Worm (Caenorhabditis elegans) whole organism, L2 larva: Measurements from ENCODE around the gene col-88.

Source experiments
- C34F6.9 ChIP-seq: fragments of 150-350 bp; optimal IDR thresholded peaks from 2 replicates; lab custom pipeline; 2014; ENCODE audit warnings: missing biosample characterization, missing genetic modification characterization
- F13H6.1 ChIP-seq: sonication (generic microtip); optimal IDR thresholded peaks from 2 replicates; lab custom pipeline; 2016; ENCODE audit warnings: missing genetic modification characterization, missing compliant biosample characterization
- R02D3.7 ChIP-seq: fragments of 150-350 bp; optimal IDR thresholded peaks from 2 replicates; lab custom pipeline; 2014; ENCODE audit warnings: missing biosample characterization, missing genetic modification characterization
- Y55F3AM.14 ChIP-seq: fragments of 200-800 bp; sonication (Bioruptor generic); optimal IDR thresholded peaks from 2 replicates; lab custom pipeline; 2018; ENCODE audit warnings: mild to moderate bottlenecking, missing genetic modification characterization, missing compliant biosample characterization
- ZK546.5 ChIP-seq: sonication (generic microtip); optimal IDR thresholded peaks from 2 replicates; lab custom pipeline; 2017; ENCODE audit warnings: missing biosample characterization, missing genetic modification characterization
- alr-1 ChIP-seq: fragments of 150-350 bp; optimal IDR thresholded peaks from 2 replicates; lab custom pipeline; 2014; ENCODE audit warnings: missing biosample characterization, missing genetic modification characterization
- aly-2 ChIP-seq: fragments of 150-350 bp; optimal IDR thresholded peaks from 2 replicates; lab custom pipeline; 2014; ENCODE audit warnings: missing biosample characterization, missing genetic modification characterization
- ama-1 ChIP-seq: fragments of 150-350 bp; optimal IDR thresholded peaks from 2 replicates; lab custom pipeline; 2018; ENCODE audit warnings: inconsistent platforms
- blmp-1 ChIP-seq: sonication (generic microtip); optimal IDR thresholded peaks from 2 replicates; lab custom pipeline; 2017; ENCODE audit warnings: missing genetic modification characterization, mild to moderate bottlenecking, missing compliant biosample characterization, antibody characterized with exemption, moderate library complexity; ENCODE audit not compliant: insufficient read depth
- ceh-16 ChIP-seq: fragments of 150-350 bp; optimal IDR thresholded peaks from 2 replicates; lab custom pipeline; 2014; ENCODE audit warnings: missing biosample characterization, missing genetic modification characterization
- ceh-82 ChIP-seq: fragments of 150-350 bp; optimal IDR thresholded peaks from 2 replicates; lab custom pipeline; 2014; ENCODE audit warnings: missing biosample characterization, missing genetic modification characterization
- crh-2 ChIP-seq: sonication (generic microtip); optimal IDR thresholded peaks from 2 replicates; lab custom pipeline; 2017; ENCODE audit warnings: missing biosample characterization, missing genetic modification characterization
- dmd-4 ChIP-seq: sonication (generic microtip); optimal IDR thresholded peaks from 2 replicates; lab custom pipeline; 2017; ENCODE audit warnings: missing biosample characterization, missing genetic modification characterization
- egl-27 ChIP-seq: sonication (generic microtip); optimal IDR thresholded peaks from 3 replicates; lab custom pipeline; 2017; ENCODE audit warnings: missing biosample characterization, missing genetic modification reagents, missing genetic modification characterization
- elt-1 ChIP-seq: fragments of 150-350 bp; optimal IDR thresholded peaks from 2 replicates; lab custom pipeline; 2014; ENCODE audit warnings: missing biosample characterization, missing genetic modification characterization
- elt-3 ChIP-seq: sonication (generic microtip); optimal IDR thresholded peaks from 2 replicates; lab custom pipeline; 2017; ENCODE audit warnings: missing biosample characterization, missing genetic modification characterization
- fos-1 ChIP-seq: fragments of 150-350 bp; optimal IDR thresholded peaks from 2 replicates; lab custom pipeline; 2014; ENCODE audit warnings: missing biosample characterization, missing genetic modification characterization
- gmeb-1 ChIP-seq: fragments of 150-350 bp; optimal IDR thresholded peaks from 2 replicates; lab custom pipeline; 2014; ENCODE audit warnings: missing biosample characterization, missing genetic modification characterization
- lin-11 ChIP-seq: fragments of 150-350 bp; sonication (generic microtip); optimal IDR thresholded peaks from 2 replicates; lab custom pipeline; 2014; ENCODE audit warnings: missing biosample characterization, missing genetic modification characterization, inconsistent platforms, mixed read lengths
- lin-13 ChIP-seq: fragments of 150-350 bp; optimal IDR thresholded peaks from 2 replicates; lab custom pipeline; 2014; ENCODE audit warnings: missing biosample characterization, missing genetic modification reagents, missing genetic modification characterization
- lin-39 ChIP-seq: fragments of 150-350 bp; optimal IDR thresholded peaks from 2 replicates; lab custom pipeline; 2014; ENCODE audit warnings: missing biosample characterization, missing genetic modification reagents, missing genetic modification characterization
- lsy-2 ChIP-seq, 2 experiments: fragments of 150-350 bp in 1 of 2; sonication (generic microtip) in 1 of 2; optimal IDR thresholded peaks; 2 replicates each; lab custom pipeline; 2014 to 2017; ENCODE audit warnings: missing biosample characterization in 2 of 2, missing genetic modification characterization in 2 of 2
- mab-5 ChIP-seq: fragments of 150-350 bp; optimal IDR thresholded peaks from 2 replicates; lab custom pipeline; 2014; ENCODE audit warnings: missing biosample characterization, missing genetic modification characterization
- mbf-1 ChIP-seq: sonication (generic microtip); optimal IDR thresholded peaks from 2 replicates; lab custom pipeline; 2017; ENCODE audit warnings: missing biosample characterization, missing genetic modification characterization
- mdl-1 ChIP-seq, 2 experiments: fragments of 150-350 bp in 1 of 2; sonication (generic microtip) in 1 of 2; optimal IDR thresholded peaks; 2 replicates each; lab custom pipeline; 2017; ENCODE audit warnings: missing biosample characterization in 2 of 2, missing genetic modification characterization in 2 of 2
- nhr-10 ChIP-seq: sonication (generic microtip); optimal IDR thresholded peaks from 2 replicates; lab custom pipeline; 2017; ENCODE audit warnings: missing biosample characterization, missing genetic modification characterization
- nhr-11 ChIP-seq: fragments of 150-350 bp; optimal IDR thresholded peaks from 2 replicates; lab custom pipeline; 2014; ENCODE audit warnings: missing biosample characterization, missing genetic modification characterization
- nhr-12 ChIP-seq: fragments of 150-350 bp; optimal IDR thresholded peaks from 2 replicates; lab custom pipeline; 2014; ENCODE audit warnings: missing biosample characterization, missing genetic modification characterization
- nhr-129 ChIP-seq: fragments of 150-350 bp; optimal IDR thresholded peaks from 2 replicates; lab custom pipeline; 2014; ENCODE audit warnings: missing biosample characterization, missing genetic modification characterization
- nhr-21 ChIP-seq: fragments of 150-350 bp; optimal IDR thresholded peaks from 2 replicates; lab custom pipeline; 2014; ENCODE audit warnings: missing biosample characterization, missing genetic modification characterization
- nhr-23 ChIP-seq: fragments of 150-350 bp; optimal IDR thresholded peaks from 2 replicates; lab custom pipeline; 2014; ENCODE audit warnings: missing biosample characterization, missing genetic modification reagents, missing genetic modification characterization
- nhr-237 ChIP-seq: fragments of 150-350 bp; optimal IDR thresholded peaks from 2 replicates; lab custom pipeline; 2014; ENCODE audit warnings: missing biosample characterization, missing genetic modification characterization
- nhr-25 ChIP-seq: fragments of 150-350 bp; sonication (generic microtip); optimal IDR thresholded peaks from 3 replicates; lab custom pipeline; 2014; ENCODE audit warnings: missing biosample characterization, missing genetic modification characterization
- nhr-6 ChIP-seq: fragments of 150-350 bp; optimal IDR thresholded peaks from 2 replicates; lab custom pipeline; 2014; ENCODE audit warnings: missing biosample characterization, missing genetic modification characterization
- nhr-77 ChIP-seq: fragments of 150-350 bp; optimal IDR thresholded peaks from 2 replicates; lab custom pipeline; 2014; ENCODE audit warnings: missing biosample characterization, missing genetic modification characterization
- peb-1 ChIP-seq: fragments of 150-350 bp; optimal IDR thresholded peaks from 2 replicates; lab custom pipeline; 2014; ENCODE audit warnings: missing biosample characterization, missing genetic modification characterization
- sem-4 ChIP-seq: fragments of 150-350 bp; optimal IDR thresholded peaks from 2 replicates; lab custom pipeline; 2014; ENCODE audit warnings: missing biosample characterization, missing genetic modification reagents, missing genetic modification characterization
- skn-1 ChIP-seq: sonication (generic microtip); optimal IDR thresholded peaks from 2 replicates; lab custom pipeline; 2017; ENCODE audit warnings: missing biosample characterization, missing genetic modification characterization
- sma-3 ChIP-seq: sonication (generic microtip); optimal IDR thresholded peaks from 2 replicates; lab custom pipeline; 2016; ENCODE audit warnings: missing genetic modification reagents, missing genetic modification characterization, missing compliant biosample characterization
- sma-9 ChIP-seq, 2 experiments: fragments of 150-350 bp in 1 of 2; sonication (generic microtip) in 1 of 2; optimal IDR thresholded peaks; 2 replicates each; lab custom pipeline; 2014 to 2016; ENCODE audit warnings: missing genetic modification characterization in 2 of 2, mild to moderate bottlenecking in 1 of 2, missing biosample characterization in 1 of 2, missing compliant biosample characterization in 1 of 2, missing genetic modification reagents in 1 of 2, moderate library complexity in 1 of 2
- snpc-4 ChIP-seq: fragments of 150-350 bp; optimal IDR thresholded peaks from 2 replicates; lab custom pipeline; 2014; ENCODE audit warnings: missing biosample characterization, missing genetic modification characterization
- unc-39 ChIP-seq: fragments of 150-350 bp; optimal IDR thresholded peaks from 2 replicates; lab custom pipeline; 2014; ENCODE audit warnings: missing biosample characterization, missing genetic modification characterization
- unc-55 ChIP-seq: fragments of 150-350 bp; sonication (generic microtip); optimal IDR thresholded peaks from 3 replicates; lab custom pipeline; 2014; ENCODE audit warnings: missing biosample characterization, missing genetic modification reagents, missing genetic modification characterization
- unc-62 ChIP-seq: fragments of 150-350 bp; optimal IDR thresholded peaks from 2 replicates; lab custom pipeline; 2014; ENCODE audit warnings: missing biosample characterization, missing genetic modification reagents, missing genetic modification characterization
- zag-1 ChIP-seq: fragments of 150-350 bp; optimal IDR thresholded peaks from 2 replicates; lab custom pipeline; 2014; ENCODE audit warnings: missing biosample characterization, missing genetic modification characterization
- ztf-1 ChIP-seq: fragments of 200-800 bp; sonication (Bioruptor generic); conservative IDR thresholded peaks from 2 replicates; pipeline ENCODE4 v1.3.6; 2022; ENCODE audit warnings: missing genetic modification characterization, missing compliant biosample characterization
- ztf-11 ChIP-seq: sonication (generic microtip); optimal IDR thresholded peaks from 2 replicates; lab custom pipeline; 2017; ENCODE audit warnings: missing biosample characterization, missing genetic modification characterization
- ztf-4 ChIP-seq: fragments of 150-350 bp; optimal IDR thresholded peaks from 2 replicates; lab custom pipeline; 2014; ENCODE audit warnings: missing biosample characterization, missing genetic modification characterization

col-88 gene

ce11 chrIII:86316-86715, 45.5 kb downstream of the col-88 start, which contains the start of gene attf-3:
Gene attf-3, minus strand, starts transcription at chrIII:86384.
- TF ChIP-seq mab-5 (tag; lab: Kevin White, UChicago): no peak
- TF ChIP-seq unc-55: peak; percentile 88
- peak; percentile 73 for TF ChIP-seq nhr-129
- TF ChIP-seq lsy-2 (tag; optimal IDR thresholded peaks at IDR 0.05; lab: Kevin White, UChicago): peak; percentile 20 to 84
- peak; percentile 40 for TF ChIP-seq nhr-25 (tag; lab: Kevin White, UChicago)
- peak; percentile 17 for TF ChIP-seq R02D3.7
- TF ChIP-seq crh-2 (tag; lab: Kevin White, UChicago): peak; percentile 72
- peak; percentile 78 for TF ChIP-seq lin-13
- TF ChIP-seq C34F6.9 (tag; lab: Kevin White, UChicago): peak; percentile 78
- no peak for TF ChIP-seq nhr-11 (tag; lab: Kevin White, UChicago)
- TF ChIP-seq lin-11 (tag; lab: Kevin White, UChicago): peak; percentile 71
- peak; percentile 53 for TF ChIP-seq sma-3 (GFP tag; lab: Kevin White, UChicago)
- peak; percentile 35 for TF ChIP-seq F13H6.1 (tag; lab: Kevin White, UChicago)
- TF ChIP-seq gmeb-1 (tag; lab: Kevin White, UChicago): peak; percentile 62
- no peak for TF ChIP-seq ceh-16 (tag; lab: Kevin White, UChicago)
- TF ChIP-seq nhr-23 (tag; lab: Kevin White, UChicago): no peak

- TF ChIP-seq gmeb-1 (tag; lab: Kevin White, UChicago) (peak; percentile 73), peb-1 (tag; lab: Kevin White, UChicago) (no peak), unc-39 (no peak), sma-9 (GFP tag; optimal IDR thresholded peaks at IDR 0.05; lab: Kevin White, UChicago) (peak; percentile 16), sma-9 (tag; optimal IDR thresholded peaks at IDR 0.05; lab: Kevin White, UChicago) (no peak), sem-4 (no peak), lsy-2 (tag; optimal IDR thresholded peaks at IDR 0.05; lab: Kevin White, UChicago) (peak; percentile 56 to 82), lin-39 (tag; lab: Kevin White, UChicago) (no peak), crh-2 (tag; lab: Kevin White, UChicago) (peak; percentile 64), nhr-25 (tag; lab: Kevin White, UChicago) (peak; percentile 37), nhr-12 (tag; lab: Kevin White, UChicago) (no peak), mbf-1 (no peak), snpc-4 (tag; lab: Kevin White, UChicago) (peak; percentile 21), lin-11 (tag; lab: Kevin White, UChicago) (peak; percentile 20), nhr-237 (tag; lab: Kevin White, UChicago) (no peak), zag-1 (tag; lab: Kevin White, UChicago) (no peak), ama-1 (no peak), ceh-16 (tag; lab: Kevin White, UChicago) (peak; percentile 43), Y55F3AM.14 (no peak), mab-5 (tag; lab: Kevin White, UChicago) (peak; percentile 33), nhr-11 (tag; lab: Kevin White, UChicago) (no peak), dmd-4 (tag; lab: Kevin White, UChicago) (no peak), ztf-11 (tag; lab: Kevin White, UChicago) (no peak), ceh-82 (tag; lab: Kevin White, UChicago) (no peak), ZK546.5 (tag; lab: Kevin White, UChicago) (no peak), R02D3.7 (peak; percentile 94), C34F6.9 (tag; lab: Kevin White, UChicago) (peak; percentile 73), nhr-23 (tag; lab: Kevin White, UChicago) (no peak), alr-1 (tag; lab: Kevin White, UChicago) (no peak), mdl-1 (tag; optimal IDR thresholded peaks at IDR 0.05; lab: Kevin White, UChicago) (no peak), sma-3 (GFP tag; lab: Kevin White, UChicago) (peak; percentile 75), unc-62 (GFP tag; lab: Kevin White, UChicago) (no peak), nhr-129 (peak; percentile 54), nhr-6 (tag; lab: Kevin White, UChicago) (no peak), elt-1 (tag; lab: Kevin White, UChicago) (no peak), fos-1 (tag; lab: Kevin White, UChicago) (peak; percentile 33), blmp-1 (tag; lab: Kevin White, UChicago) (peak; percentile 8), F13H6.1 (tag; lab: Kevin White, UChicago) (peak; percentile 56), nhr-77 (tag; lab: Kevin White, UChicago) (no peak), aly-2 (no peak), ztf-1 (GFP tag; lab: Robert Waterston, UW) (no peak), ztf-4 (tag; lab: Kevin White, UChicago) (no peak), egl-27 (tag; lab: Kevin White, UChicago) (peak; percentile 53), lin-13 (peak; percentile 80), unc-55 (peak; percentile 81), elt-3 (tag; lab: Kevin White, UChicago) (no peak), skn-1 (tag; lab: Kevin White, UChicago) (no peak), nhr-21 (tag; lab: Kevin White, UChicago) (peak; percentile 49), nhr-10 (tag; lab: Kevin White, UChicago) (no peak)
Observed at ce11 chrIII:87183-87582, 46.3 kb downstream of the col-88 start, which contains the start of the genes F54C4.4 and mrpl-40. Gene F54C4.4, minus strand, starts transcription at chrIII:87381. Gene mrpl-40, plus strand, starts transcription at chrIII:87559.
